Fruit fly (Drosophila melanogaster) whole organism, embryonic: ENCODE results near the gene soti.

Experiments used
- Atf-2 ChIP-seq: fragments of 200-800 bp; sonication (Bioruptor generic); optimal IDR thresholded peaks from 2 replicates; lab custom pipeline; 2016; ENCODE audit warnings: missing biosample characterization, missing genetic modification characterization
- Atf6 ChIP-seq: fragments of 200-800 bp; sonication (Bioruptor generic); IDR thresholded peaks from 2 replicates; pipeline ENCODE4 v1.3.6; 2022; ENCODE audit warnings: missing biosample characterization, missing genetic modification characterization
- Blimp-1 ChIP-seq: fragments of 200-800 bp; sonication (Bioruptor generic); optimal IDR thresholded peaks from 3 replicates; lab custom pipeline; 2018; ENCODE audit warnings: missing biosample characterization, missing genetic modification characterization, mild to moderate bottlenecking, moderate library complexity, missing genetic modification reagents
- Bteb2 ChIP-seq: fragments of 200-800 bp; sonication (Bioruptor generic); optimal IDR thresholded peaks from 2 replicates; lab custom pipeline; 2016; ENCODE audit warnings: missing biosample characterization, missing genetic modification characterization
- CG10431 ChIP-seq: fragments of 200-800 bp; sonication (Bioruptor generic); optimal IDR thresholded peaks from 3 replicates; lab custom pipeline; 2018; ENCODE audit warnings: missing biosample characterization, mild to moderate bottlenecking, missing genetic modification characterization
- CG11560 ChIP-seq: fragments of 200-800 bp; sonication (Bioruptor generic); IDR thresholded peaks from 3 replicates; pipeline ENCODE4 v1.3.6; 2022; ENCODE audit warnings: missing biosample characterization, missing genetic modification characterization
- CG13287 ChIP-seq: fragments of 200-800 bp; sonication (Bioruptor generic); IDR thresholded peaks from 2 replicates; pipeline ENCODE4 v1.3.6; 2022; ENCODE audit warnings: missing biosample characterization, missing genetic modification characterization; ENCODE audit not compliant: partially characterized antibody
- CG14014 ChIP-seq: fragments of 200-800 bp; sonication (Bioruptor generic); IDR thresholded peaks from 2 replicates; pipeline ENCODE4 v1.3.6; 2022; ENCODE audit warnings: missing biosample characterization, missing genetic modification characterization
- CG15011 ChIP-seq: fragments of 200-800 bp; sonication (Bioruptor generic); optimal IDR thresholded peaks from 3 replicates; lab custom pipeline; 2018; ENCODE audit warnings: missing biosample characterization, mild to moderate bottlenecking, missing genetic modification characterization
- CG15479 ChIP-seq: fragments of 200-800 bp; sonication (Bioruptor generic); optimal IDR thresholded peaks from 3 replicates; lab custom pipeline; 2019; ENCODE audit warnings: missing biosample characterization, mild to moderate bottlenecking, missing genetic modification characterization, moderate library complexity
- CG16815 ChIP-seq: fragments of 200-800 bp; sonication (Bioruptor generic); optimal IDR thresholded peaks from 3 replicates; lab custom pipeline; 2017; ENCODE audit warnings: missing biosample characterization, mild to moderate bottlenecking, missing genetic modification characterization
- CG17328 ChIP-seq: fragments of 200-800 bp; sonication (Bioruptor generic); IDR thresholded peaks from 2 replicates; pipeline ENCODE4 v1.3.6; 2022; ENCODE audit warnings: missing biosample characterization, missing genetic modification characterization
- CG17612 ChIP-seq: fragments of 200-800 bp; sonication (Bioruptor generic); IDR thresholded peaks from 2 replicates; pipeline ENCODE4 v1.3.6; 2022; ENCODE audit warnings: missing biosample characterization, missing genetic modification characterization
- CG18476 ChIP-seq: fragments of 200-800 bp; sonication (Bioruptor generic); optimal IDR thresholded peaks from 2 replicates; lab custom pipeline; 2016; ENCODE audit warnings: missing biosample characterization, mild to moderate bottlenecking, missing genetic modification characterization
- CG2678 ChIP-seq: fragments of 200-800 bp; sonication (Bioruptor generic); optimal IDR thresholded peaks from 3 replicates; lab custom pipeline; 2019; ENCODE audit warnings: missing biosample characterization, mild to moderate bottlenecking, missing genetic modification characterization, moderate library complexity
- CG32532 ChIP-seq: fragments of 200-800 bp; sonication (Bioruptor generic); IDR thresholded peaks from 2 replicates; pipeline ENCODE4 v1.3.6; 2022; ENCODE audit warnings: missing biosample characterization, missing genetic modification characterization
- CG3281 ChIP-seq: fragments of 200-800 bp; sonication (Bioruptor generic); optimal IDR thresholded peaks from 3 replicates; lab custom pipeline; 2017; ENCODE audit warnings: missing biosample characterization, mild to moderate bottlenecking, missing genetic modification characterization
- CG34224 ChIP-seq: fragments of 200-800 bp; sonication (Bioruptor generic); IDR thresholded peaks from 3 replicates; pipeline ENCODE4 v1.3.6; 2022; ENCODE audit warnings: missing biosample characterization, missing genetic modification characterization; ENCODE audit not compliant: partially characterized antibody
- CG4282 ChIP-seq: fragments of 200-800 bp; sonication (Bioruptor generic); optimal IDR thresholded peaks from 2 replicates; lab custom pipeline; 2016; ENCODE audit warnings: missing biosample characterization, missing genetic modification characterization
- CG6272 ChIP-seq: fragments of 200-800 bp; sonication (Bioruptor generic); IDR thresholded peaks from 2 replicates; pipeline ENCODE4 v1.3.6; 2022; ENCODE audit warnings: missing biosample characterization, missing genetic modification characterization
- CG6683 ChIP-seq: fragments of 200-800 bp; sonication (Bioruptor generic); optimal IDR thresholded peaks from 2 replicates; lab custom pipeline; 2017; ENCODE audit warnings: missing biosample characterization, mild to moderate bottlenecking, missing genetic modification characterization, missing genetic modification reagents
- CG7357 ChIP-seq: fragments of 200-800 bp; sonication (Bioruptor generic); IDR thresholded peaks from 3 replicates; pipeline ENCODE4 v1.3.6; 2022; ENCODE audit warnings: missing biosample characterization, missing genetic modification characterization
- CG7839 ChIP-seq: fragments of 200-800 bp; sonication (Bioruptor generic); optimal IDR thresholded peaks from 3 replicates; lab custom pipeline; 2018; ENCODE audit warnings: missing biosample characterization, mild to moderate bottlenecking, missing genetic modification characterization, moderate library complexity
- CG8924 ChIP-seq: fragments of 200-800 bp; optimal IDR thresholded peaks from 3 replicates; lab custom pipeline; 2019; ENCODE audit warnings: missing biosample characterization, mild to moderate bottlenecking, missing genetic modification characterization, moderate library complexity
- CG9437 ChIP-seq: fragments of 200-800 bp; sonication (Bioruptor generic); optimal IDR thresholded peaks from 2 replicates; lab custom pipeline; 2018; ENCODE audit warnings: missing biosample characterization, mild to moderate bottlenecking, missing genetic modification characterization
- CG9817 ChIP-seq: fragments of 200-800 bp; sonication (Bioruptor generic); optimal IDR thresholded peaks from 2 replicates; lab custom pipeline; 2018; ENCODE audit warnings: missing biosample characterization, mild to moderate bottlenecking, missing genetic modification characterization, moderate library complexity
- Dref ChIP-seq: fragments of 200-800 bp; sonication (Bioruptor generic); IDR thresholded peaks from 2 replicates; pipeline ENCODE4 v1.3.6; 2022; ENCODE audit warnings: missing biosample characterization, missing genetic modification characterization
- E2f1 ChIP-seq: fragments of 200-800 bp; sonication (Bioruptor generic); IDR thresholded peaks from 2 replicates; pipeline ENCODE4 v1.3.6; 2022; ENCODE audit warnings: missing biosample characterization, missing genetic modification characterization
- Fer2 ChIP-seq: fragments of 200-800 bp; sonication (Bioruptor generic); optimal IDR thresholded peaks from 2 replicates; lab custom pipeline; 2018; ENCODE audit warnings: missing biosample characterization, mild to moderate bottlenecking, missing genetic modification characterization, moderate library complexity
- Kr ChIP-seq: fragments of 200-800 bp; sonication (Bioruptor generic); optimal IDR thresholded peaks from 2 replicates; lab custom pipeline; 2017; ENCODE audit warnings: missing biosample characterization, mild to moderate bottlenecking, missing genetic modification characterization
- Lpt ChIP-seq: fragments of >200 bp; optimal IDR thresholded peaks from 2 replicates; lab custom pipeline; 2018; ENCODE audit warnings: missing biosample characterization, missing genetic modification characterization
- Ptx1 ChIP-seq: fragments of 200-800 bp; sonication (Bioruptor generic); IDR thresholded peaks from 2 replicates; pipeline ENCODE4 v1.3.6; 2022; ENCODE audit warnings: missing biosample characterization, missing genetic modification characterization
- Ravus ChIP-seq: fragments of 200-800 bp; sonication (Bioruptor generic); IDR thresholded peaks from 2 replicates; pipeline ENCODE4 v1.3.6; 2022; ENCODE audit warnings: missing biosample characterization, missing genetic modification characterization
- Scr ChIP-seq: fragments of 200-800 bp; sonication (Bioruptor generic); IDR thresholded peaks from 2 replicates; pipeline ENCODE4 v1.3.6; 2022; ENCODE audit warnings: missing biosample characterization, missing genetic modification characterization; ENCODE audit not compliant: partially characterized antibody
- Sry-β ChIP-seq: fragments of 200-800 bp; sonication (Bioruptor generic); optimal IDR thresholded peaks from 2 replicates; lab custom pipeline; 2018; ENCODE audit warnings: missing biosample characterization, mild to moderate bottlenecking, missing genetic modification characterization, moderate library complexity
- Trl ChIP-seq, 3 experiments: fragments of >200 bp in 2 of 3; fragments of 200-800 bp in 1 of 3; sonication (Bioruptor generic) in 1 of 3; optimal IDR thresholded peaks; 2 replicates in 1 of 3; 3 replicates in 2 of 3; lab custom pipeline; 2016 to 2017; ENCODE audit warnings: missing biosample characterization in 1 of 3, missing genetic modification characterization in 1 of 3
- br ChIP-seq: fragments of >200 bp; optimal IDR thresholded peaks from 2 replicates; lab custom pipeline; 2017
- crc ChIP-seq: fragments of 200-800 bp; sonication (Bioruptor generic); optimal IDR thresholded peaks from 2 replicates; lab custom pipeline; 2016; ENCODE audit warnings: missing biosample characterization, missing genetic modification characterization
- cwo ChIP-seq: fragments of 200-800 bp; sonication (Bioruptor generic); optimal IDR thresholded peaks from 3 replicates; lab custom pipeline; 2017; ENCODE audit warnings: missing biosample characterization, missing genetic modification characterization, mild to moderate bottlenecking, moderate library complexity, missing genetic modification reagents
- danr ChIP-seq: fragments of 200-800 bp; sonication (Bioruptor generic); IDR thresholded peaks from 2 replicates; pipeline ENCODE4 v1.3.6; 2022; ENCODE audit warnings: missing biosample characterization, missing genetic modification characterization
- dmrt11E ChIP-seq: fragments of 200-800 bp; sonication (Bioruptor generic); optimal IDR thresholded peaks from 3 replicates; lab custom pipeline; 2018; ENCODE audit warnings: missing biosample characterization, mild to moderate bottlenecking, missing genetic modification characterization, moderate library complexity
- eve ChIP-seq, 2 experiments: fragments of >200 bp; optimal IDR thresholded peaks; 2 replicates each; lab custom pipeline; 2017; ENCODE audit warnings: missing biosample characterization in 2 of 2, missing genetic modification characterization in 2 of 2
- gcm ChIP-seq: fragments of 200-800 bp; sonication (Bioruptor generic); optimal IDR thresholded peaks from 2 replicates; lab custom pipeline; 2019; ENCODE audit warnings: missing biosample characterization, mild to moderate bottlenecking, missing genetic modification characterization, moderate library complexity
- gem ChIP-seq: fragments of 200-800 bp; sonication (Bioruptor generic); optimal IDR thresholded peaks from 2 replicates; lab custom pipeline; 2019; ENCODE audit warnings: missing biosample characterization, mild to moderate bottlenecking, missing genetic modification characterization, moderate library complexity
- grn ChIP-seq: fragments of 200-800 bp; sonication (Bioruptor generic); optimal IDR thresholded peaks from 3 replicates; lab custom pipeline; 2017; ENCODE audit warnings: missing biosample characterization, missing genetic modification characterization
- h ChIP-seq: fragments of >200 bp; optimal IDR thresholded peaks from 2 replicates; lab custom pipeline; 2017
- inv ChIP-seq: fragments of 200-800 bp; sonication (Bioruptor generic); IDR thresholded peaks from 2 replicates; pipeline ENCODE4 v1.3.6; 2022; ENCODE audit warnings: missing biosample characterization, missing genetic modification characterization; ENCODE audit not compliant: partially characterized antibody
- kni ChIP-seq: fragments of 200-800 bp; sonication (Bioruptor generic); optimal IDR thresholded peaks from 3 replicates; lab custom pipeline; 2017; ENCODE audit warnings: mild to moderate bottlenecking, missing biosample characterization, missing genetic modification reagents, missing genetic modification characterization
- nmo ChIP-seq: fragments of 200-800 bp; sonication (Bioruptor generic); optimal IDR thresholded peaks from 2 replicates; lab custom pipeline; 2018; ENCODE audit warnings: missing biosample characterization, mild to moderate bottlenecking, missing genetic modification characterization, moderate library complexity
- usp ChIP-seq: fragments of >200 bp; optimal IDR thresholded peaks from 2 replicates; lab custom pipeline; 2017; ENCODE audit warnings: missing biosample characterization, missing genetic modification characterization
- zf30C ChIP-seq: fragments of 200-800 bp; sonication (Bioruptor generic); optimal IDR thresholded peaks from 3 replicates; lab custom pipeline; 2018; ENCODE audit warnings: missing biosample characterization, mild to moderate bottlenecking, missing genetic modification characterization

The soti gene

dm6 chr3R:14361741-14362232, 19.7 kb downstream of the soti start, which contains the start of gene Dnaaf5 (continued):
- TF ChIP-seq CG9817 (tag; lab: Kevin White, UChicago) (no peak), CG6683 (GFP tag; lab: Kevin White, UChicago) (no peak), br (lab: Kevin White, UChicago) (no peak), CG13287 (peak; percentile 24; the same call in 1 of the 2 replicates), inv (GFP tag; lab: Robert Waterston, UW) (no peak), Scr (GFP tag; lab: Robert Waterston, UW) (no peak; the same call in 1 of the 2 replicates), CG9437 (GFP tag; lab: Kevin White, UChicago) (no peak), zf30C (no peak), gcm (no peak), CG15479 (peak; percentile 51), Ravus (no peak), CG6272 (GFP tag; lab: Robert Waterston, UW) (no peak), E2f1 (no peak), Bteb2 (no peak), Atf6 (GFP tag; lab: Robert Waterston, UW) (no peak), grn (GFP tag; lab: Kevin White, UChicago) (peak; percentile 98), Dref (GFP tag; lab: Robert Waterston, UW) (no peak), Sry-β (GFP tag; lab: Kevin White, UChicago) (no peak), CG7839 (tag; lab: Kevin White, UChicago) (no peak), CG16815 (no peak), Atf-2 (GFP tag; lab: Kevin White, UChicago) (no peak), dmrt11E (tag; lab: Kevin White, UChicago) (no peak), danr (GFP tag; lab: Robert Waterston, UW) (no peak), CG3281 (GFP tag; lab: Kevin White, UChicago) (peak; percentile 21), Lpt (GFP tag; lab: Kevin White, UChicago) (no peak), nmo (GFP tag; lab: Kevin White, UChicago) (no peak), CG11560 (tag; lab: Robert Waterston, UW) (no peak), CG2678 (peak; percentile 39), Ptx1 (GFP tag; lab: Robert Waterston, UW) (no peak), Blimp-1 (GFP tag; lab: Kevin White, UChicago) (no peak), usp (no peak), eve (GFP tag; optimal IDR thresholded peaks at IDR 0.05; lab: Kevin White, UChicago) (no peak), cwo (peak; percentile 50), Fer2 (no peak), Kr (GFP tag; lab: Kevin White, UChicago) (no peak), CG18476 (no peak), crc (GFP tag; lab: Kevin White, UChicago) (no peak), CG10431 (GFP tag; lab: Kevin White, UChicago) (peak; percentile 57), kni (GFP tag; lab: Kevin White, UChicago) (no peak), h (no peak), CG14014 (peak; percentile 29; the same call in 1 of the 2 replicates), CG17612 (GFP tag; lab: Robert Waterston, UW) (no peak), gem (tag; lab: Kevin White, UChicago) (no peak), CG4282 (GFP tag; lab: Kevin White, UChicago) (no peak), CG7357 (GFP tag; lab: Robert Waterston, UW) (no peak), CG15011 (GFP tag; lab: Kevin White, UChicago) (no peak), CG17328 (GFP tag; lab: Robert Waterston, UW) (peak; percentile 18; the same call in 1 of the 2 replicates), CG34224 (GFP tag; lab: Robert Waterston, UW) (no peak), CG32532 (GFP tag; lab: Robert Waterston, UW) (peak; percentile 20; the same call in 1 of the 2 replicates), Trl (optimal IDR thresholded peaks at IDR 0.05; lab: Kevin White, UChicago) (no peak), Trl (GFP tag; optimal IDR thresholded peaks at IDR 0.05; lab: Kevin White, UChicago) (no peak), CG8924 (tag; lab: Kevin White, UChicago) (no peak)
